Worm (Caenorhabditis elegans) whole organism, L4 larva: ENCODE data around the gene W05H7.1.

Experiments used
- R02D3.7 ChIP-seq: fragments of 150-350 bp; sonication (generic microtip); optimal IDR thresholded peaks from 3 replicates; lab custom pipeline; 2014; ENCODE audit warnings: missing biosample characterization, missing genetic modification characterization
- Y48G9A.11 ChIP-seq: fragments of 200-800 bp; sonication (Bioruptor generic); IDR thresholded peaks from 2 replicates; pipeline ENCODE4 v1.3.6; 2022; ENCODE audit warnings: missing genetic modification reagents, missing genetic modification characterization, missing compliant biosample characterization
- aha-1 ChIP-seq: fragments of 150-350 bp; peaks from one replicate; lab custom pipeline; 2014; ENCODE audit warnings: missing biosample characterization, missing genetic modification characterization
- ceh-82 ChIP-seq: sonication (generic microtip); optimal IDR thresholded peaks from 2 replicates; lab custom pipeline; 2017; ENCODE audit warnings: missing biosample characterization, missing genetic modification characterization
- egl-27 ChIP-seq: sonication (generic microtip); optimal IDR thresholded peaks from 3 replicates; lab custom pipeline; 2017; ENCODE audit warnings: missing biosample characterization, missing genetic modification reagents, missing genetic modification characterization
- nhr-28 ChIP-seq: fragments of 150-350 bp; optimal IDR thresholded peaks from 2 replicates; lab custom pipeline; 2014; ENCODE audit warnings: missing biosample characterization, missing genetic modification characterization
- pqm-1 ChIP-seq: sonication (generic microtip); optimal IDR thresholded peaks from 2 replicates; lab custom pipeline; 2017; ENCODE audit warnings: missing biosample characterization, missing genetic modification characterization
- snpc-4 ChIP-seq: fragments of 150-350 bp; optimal IDR thresholded peaks from 2 replicates; lab custom pipeline; 2014; ENCODE audit warnings: missing biosample characterization, missing genetic modification characterization
- vab-7 ChIP-seq: fragments of 200-800 bp; sonication (Bioruptor generic); IDR thresholded peaks from 2 replicates; pipeline ENCODE4 v1.3.6; 2022; ENCODE audit warnings: missing genetic modification reagents, missing genetic modification characterization, missing compliant biosample characterization
- zfp-2 ChIP-seq: sonication (generic microtip); optimal IDR thresholded peaks from 2 replicates; lab custom pipeline; 2016; ENCODE audit warnings: mild to moderate bottlenecking, missing genetic modification characterization, missing compliant biosample characterization

DNA sequence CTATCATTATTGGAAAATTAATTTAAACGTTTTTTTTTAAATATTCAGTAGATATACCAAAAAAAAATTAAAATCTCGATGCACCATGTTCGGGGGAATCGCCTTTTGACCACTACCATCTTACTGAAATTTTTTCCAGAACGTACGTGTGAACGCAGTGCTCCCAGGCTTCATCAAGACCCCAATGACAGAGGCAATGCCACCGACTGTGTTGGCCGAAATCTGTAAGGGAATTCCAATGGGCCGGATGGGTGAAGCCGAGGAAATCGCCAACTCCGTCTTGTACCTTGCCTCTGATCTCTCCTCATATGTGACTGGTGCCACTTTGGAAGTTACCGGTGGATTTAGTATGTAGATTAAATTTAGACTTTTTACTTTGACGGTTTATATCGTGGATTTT is 38.2 kb downstream of the W05H7.1 start:
- TF ChIP-seq ceh-82 = no peak
- TF ChIP-seq Y48G9A.11 (GFP tag; lab: Robert Waterston, UW) = no peak
- no peak for TF ChIP-seq egl-27 (tag; lab: Kevin White, UChicago)
- no peak for TF ChIP-seq zfp-2 (tag; lab: Kevin White, UChicago)
- TF ChIP-seq nhr-28 (tag; lab: Kevin White, UChicago) = no peak
- TF ChIP-seq aha-1 (tag; lab: Kevin White, UChicago) = no peak
- no peak for TF ChIP-seq R02D3.7
- TF ChIP-seq pqm-1 (tag; lab: Kevin White, UChicago) = no peak
- TF ChIP-seq snpc-4 (tag; lab: Kevin White, UChicago) = no peak
- TF ChIP-seq vab-7 (GFP tag; lab: Robert Waterston, UW) = peak; percentile 22; the same call in 1 of the 2 replicates
